Worm (Caenorhabditis elegans): ENCODE measurements around the gene egl-4.

DNA sequence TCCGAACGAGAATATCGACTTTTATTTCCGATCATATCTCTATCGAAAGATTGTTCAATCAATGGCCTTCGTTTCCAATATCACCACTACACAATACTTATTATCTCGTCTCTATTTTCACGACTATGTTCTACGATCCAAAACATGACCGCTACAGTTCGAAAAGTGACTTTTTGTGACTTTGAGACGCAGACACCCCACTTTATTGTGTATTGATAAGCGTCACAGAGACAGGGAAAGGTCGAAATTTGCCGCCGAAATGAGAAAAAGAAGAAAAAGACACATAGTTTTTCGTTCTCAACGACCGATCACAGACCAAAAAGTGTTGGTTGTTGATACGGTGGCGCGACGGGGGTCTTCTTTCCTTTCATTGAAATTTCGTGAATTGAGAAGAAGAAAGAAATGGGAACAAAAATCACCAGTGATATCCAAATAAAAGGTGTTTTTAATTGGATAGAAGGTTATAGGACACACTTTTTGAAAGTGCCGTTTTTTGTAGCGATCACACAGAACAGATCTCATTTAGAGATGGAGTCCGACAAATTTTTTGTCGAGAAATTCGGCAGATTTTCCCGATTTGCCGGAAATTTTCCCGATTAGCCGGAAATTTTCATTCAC, 11.6 kb downstream of the egl-4 start:
- no peak for TF ChIP-seq blmp-1 (tag; optimal IDR thresholded peaks at IDR 0.05)
- TF ChIP-seq unc-62 (GFP tag; optimal IDR thresholded peaks at IDR 0.05) = no peak
- no peak for TF ChIP-seq elt-3 (tag; optimal IDR thresholded peaks at IDR 0.05)
- TF ChIP-seq pha-4 (tag; optimal IDR thresholded peaks at IDR 0.05) = no peak
- no peak for TF ChIP-seq ztf-11 (tag; optimal IDR thresholded peaks at IDR 0.05)
- TF ChIP-seq nhr-28 (tag; optimal IDR thresholded peaks at IDR 0.05) = no peak
- no peak for TF ChIP-seq sptf-1 (tag; optimal IDR thresholded peaks at IDR 0.05)
- no peak for TF ChIP-seq ces-1 (GFP tag; optimal IDR thresholded peaks at IDR 0.05)
- TF ChIP-seq elt-1 (tag; optimal IDR thresholded peaks at IDR 0.05; ENCODE audit: borderline replicate concordance, insufficient read depth) = no peak
- TF ChIP-seq nhr-237 (tag; optimal IDR thresholded peaks at IDR 0.05) = no peak
- TF ChIP-seq hlh-1 (tag; optimal IDR thresholded peaks at IDR 0.05) = no peak
- TF ChIP-seq lin-13 (tag; optimal IDR thresholded peaks at IDR 0.05) = no peak
- no peak for TF ChIP-seq sem-2 (GFP tag; optimal IDR thresholded peaks at IDR 0.05)

Measured in whole organism, mixed stage, embryonic.